Worm (Caenorhabditis elegans): ENCODE data around the gene F53F1.4.

DNA sequence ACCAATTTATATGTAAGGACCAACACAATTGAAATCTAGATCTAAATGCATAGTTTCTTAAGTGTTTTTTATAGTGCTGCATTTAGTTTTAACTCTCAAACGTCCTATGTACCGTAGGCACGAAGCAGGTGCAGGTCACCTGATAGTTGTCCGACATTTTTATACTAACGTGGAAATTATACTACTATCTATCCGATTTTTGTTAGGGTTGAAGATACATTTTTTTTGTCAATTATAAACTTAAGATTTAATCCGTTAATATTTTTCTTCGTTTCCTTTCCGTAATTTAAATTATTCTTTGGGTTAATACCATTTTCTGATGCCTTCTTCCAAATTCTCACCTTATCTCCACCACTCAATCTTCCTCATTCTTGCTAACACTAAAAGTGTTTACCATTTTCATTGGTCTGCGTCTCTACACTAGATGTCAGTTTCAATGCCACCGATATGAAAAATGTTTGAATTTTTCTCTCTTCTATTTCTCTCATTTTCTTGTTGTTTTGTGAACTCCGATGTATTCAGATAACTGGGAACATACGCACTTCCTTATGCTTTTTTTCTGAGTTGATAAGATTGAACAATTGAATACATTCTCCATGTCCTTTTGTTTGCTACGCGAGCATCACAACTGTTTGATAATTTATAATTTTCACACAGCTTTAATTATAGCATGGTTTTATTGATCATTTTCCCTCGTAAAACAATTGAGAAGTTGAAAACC is 34.5 kb downstream of the F53F1.4 start, which contains the start of gene Y2H9A.4:
- TF ChIP-seq F52B5.7 (tag; optimal IDR thresholded peaks at IDR 0.05) (no peak), B0261.1 (tag; optimal IDR thresholded peaks at IDR 0.05) (no peak), lag-1 (GFP tag; IDR thresholded peaks at IDR 0.05) (no peak), nfya-2 (GFP tag; IDR thresholded peaks at IDR 0.05) (no peak), attf-3 (GFP tag; conservative IDR thresholded peaks at IDR 0.05) (no peak), fkh-3 (tag; optimal IDR thresholded peaks at IDR 0.05) (no peak), T07F8.4 (tag; optimal IDR thresholded peaks at IDR 0.05) (no peak), unc-62 (GFP tag; optimal IDR thresholded peaks at IDR 0.05) (no peak), pbrm-1 (GFP tag; IDR thresholded peaks at IDR 0.05) (no peak), hlh-12 (tag; optimal IDR thresholded peaks at IDR 0.05) (no peak), somi-1 (GFP tag; optimal IDR thresholded peaks at IDR 0.05) (no peak), efl-1 (GFP tag; optimal IDR thresholded peaks at IDR 0.05) (no peak)

Measured in whole organism, young adult.